Worm (Caenorhabditis elegans) whole organism, L4 larva: Measurements from ENCODE around the gene C50F4.9.

Source experiments
- D1046.2 ChIP-seq: fragments of 200-800 bp; sonication (Bioruptor generic); IDR thresholded peaks from 2 replicates; pipeline ENCODE4 v1.3.6; 2022; ENCODE audit warnings: missing genetic modification characterization, missing compliant biosample characterization
- F37D6.2 ChIP-seq: sonication (generic microtip); optimal IDR thresholded peaks from 2 replicates; lab custom pipeline; 2016; ENCODE audit warnings: mild to moderate bottlenecking, missing genetic modification characterization, missing compliant biosample characterization
- R02D3.7 ChIP-seq: fragments of 150-350 bp; sonication (generic microtip); optimal IDR thresholded peaks from 3 replicates; lab custom pipeline; 2014; ENCODE audit warnings: missing biosample characterization, missing genetic modification characterization
- T20F7.1 ChIP-seq: fragments of 200-800 bp; sonication (Bioruptor generic); optimal IDR thresholded peaks from 2 replicates; lab custom pipeline; 2018; ENCODE audit warnings: mild to moderate bottlenecking, missing genetic modification characterization, missing compliant biosample characterization
- T26A8.4 ChIP-seq: fragments of 200-800 bp; sonication (Bioruptor generic); IDR thresholded peaks from 2 replicates; pipeline ENCODE4 v1.3.6; 2022; ENCODE audit warnings: missing genetic modification characterization, missing compliant biosample characterization
- Y5F2A.4 ChIP-seq: fragments of 200-800 bp; sonication (Bioruptor generic); optimal IDR thresholded peaks from 2 replicates; lab custom pipeline; 2018; ENCODE audit warnings: mild to moderate bottlenecking, missing genetic modification characterization, missing compliant biosample characterization
- ZK546.5 ChIP-seq, 2 experiments: sonication (generic microtip); optimal IDR thresholded peaks; 2 replicates each; lab custom pipeline; 2017; ENCODE audit warnings: missing biosample characterization in 2 of 2, missing genetic modification characterization in 2 of 2
- arid-1 ChIP-seq: fragments of 200-800 bp; sonication (Bioruptor generic); conservative IDR thresholded peaks from 2 replicates; pipeline ENCODE4 v1.3.6; 2022; ENCODE audit warnings: missing genetic modification reagents, missing genetic modification characterization, missing compliant biosample characterization
- ceh-20 ChIP-seq: fragments of 200-800 bp; sonication (Bioruptor generic); IDR thresholded peaks from 2 replicates; pipeline ENCODE4 v1.3.6; 2022; ENCODE audit warnings: missing genetic modification reagents, missing genetic modification characterization, missing compliant biosample characterization
- ceh-28 ChIP-seq: fragments of 150-350 bp; optimal IDR thresholded peaks from 2 replicates; lab custom pipeline; 2014; ENCODE audit warnings: missing biosample characterization, missing genetic modification reagents, missing genetic modification characterization
- ceh-82 ChIP-seq: sonication (generic microtip); optimal IDR thresholded peaks from 2 replicates; lab custom pipeline; 2017; ENCODE audit warnings: missing biosample characterization, missing genetic modification characterization
- ces-1 ChIP-seq: fragments of 150-350 bp; sonication (generic microtip); optimal IDR thresholded peaks from 4 replicates; lab custom pipeline; 2014; ENCODE audit warnings: missing biosample characterization, missing genetic modification reagents, missing genetic modification characterization
- ctbp-1 ChIP-seq: fragments of 200-800 bp; sonication (Bioruptor generic); IDR thresholded peaks from 2 replicates; pipeline ENCODE4 v1.3.6; 2022; ENCODE audit warnings: missing genetic modification reagents, missing genetic modification characterization, missing compliant biosample characterization
- dmd-6 ChIP-seq: fragments of 200-800 bp; sonication (Bioruptor generic); IDR thresholded peaks from 2 replicates; pipeline ENCODE4 v1.3.6; 2022; ENCODE audit warnings: missing genetic modification reagents, missing genetic modification characterization, missing compliant biosample characterization
- dmd-8 ChIP-seq: fragments of 200-800 bp; sonication (Bioruptor generic); IDR thresholded peaks from 2 replicates; pipeline ENCODE4 v1.3.6; 2022; ENCODE audit warnings: missing genetic modification characterization, missing compliant biosample characterization
- dpl-1 ChIP-seq: fragments of 150-350 bp; optimal IDR thresholded peaks from 2 replicates; lab custom pipeline; 2014; ENCODE audit warnings: missing biosample characterization, missing genetic modification reagents, missing genetic modification characterization
- dve-1 ChIP-seq: sonication (generic microtip); optimal IDR thresholded peaks from 2 replicates; lab custom pipeline; 2017; ENCODE audit warnings: antibody characterized with exemption, mild to moderate bottlenecking, missing genetic modification characterization, missing compliant biosample characterization; ENCODE audit not compliant: insufficient read depth
- egl-27 ChIP-seq: sonication (generic microtip); optimal IDR thresholded peaks from 3 replicates; lab custom pipeline; 2017; ENCODE audit warnings: missing biosample characterization, missing genetic modification reagents, missing genetic modification characterization
- fos-1 ChIP-seq: fragments of 150-350 bp; optimal IDR thresholded peaks from 2 replicates; lab custom pipeline; 2014; ENCODE audit warnings: missing biosample characterization, missing genetic modification characterization
- hlh-11 ChIP-seq: fragments of 200-800 bp; sonication (Bioruptor generic); optimal IDR thresholded peaks from 2 replicates; lab custom pipeline; 2018; ENCODE audit warnings: mild to moderate bottlenecking, missing genetic modification characterization, missing compliant biosample characterization
- hlh-30 ChIP-seq: sonication (generic microtip); optimal IDR thresholded peaks from 2 replicates; lab custom pipeline; 2017; ENCODE audit warnings: antibody characterized with exemption, mild to moderate bottlenecking, missing genetic modification characterization, missing compliant biosample characterization; ENCODE audit not compliant: insufficient read depth
- lin-15B ChIP-seq: fragments of 150-350 bp; sonication (generic microtip); optimal IDR thresholded peaks from 3 replicates; lab custom pipeline; 2014; ENCODE audit warnings: missing biosample characterization, missing genetic modification characterization
- lin-38 ChIP-seq: fragments of 200-800 bp; sonication (Bioruptor generic); IDR thresholded peaks from 2 replicates; pipeline ENCODE4 v1.3.6; 2022; ENCODE audit warnings: missing genetic modification reagents, missing genetic modification characterization, missing compliant biosample characterization
- lsy-2 ChIP-seq, 2 experiments: fragments of 150-350 bp in 1 of 2; sonication (generic microtip) in 1 of 2; optimal IDR thresholded peaks; 2 replicates each; lab custom pipeline; 2014 to 2017; ENCODE audit warnings: missing biosample characterization in 2 of 2, missing genetic modification characterization in 2 of 2
- madf-9 ChIP-seq: fragments of 200-800 bp; sonication (Bioruptor generic); conservative IDR thresholded peaks from 2 replicates; pipeline ENCODE4 v1.3.6; 2022; ENCODE audit warnings: missing genetic modification reagents, missing genetic modification characterization, missing compliant biosample characterization
- mdl-1 ChIP-seq, 2 experiments: fragments of 150-350 bp in 1 of 2; sonication (generic microtip) in 1 of 2; optimal IDR thresholded peaks; 2 replicates each; lab custom pipeline; 2014 to 2017; ENCODE audit warnings: missing biosample characterization in 2 of 2, missing genetic modification characterization in 2 of 2
- mep-1 ChIP-seq: fragments of 150-350 bp; sonication (generic microtip); optimal IDR thresholded peaks from 3 replicates; lab custom pipeline; 2014; ENCODE audit warnings: missing biosample characterization, missing genetic modification characterization
- mxl-3 ChIP-seq: fragments of 200-800 bp; sonication (Bioruptor generic); optimal IDR thresholded peaks from 2 replicates; lab custom pipeline; 2018; ENCODE audit warnings: mild to moderate bottlenecking, missing genetic modification characterization, missing compliant biosample characterization
- nhr-237 ChIP-seq: sonication (generic microtip); optimal IDR thresholded peaks from 2 replicates; lab custom pipeline; 2017; ENCODE audit warnings: missing biosample characterization, missing genetic modification characterization
- nhr-25 ChIP-seq: sonication (generic microtip); optimal IDR thresholded peaks from 2 replicates; lab custom pipeline; 2017; ENCODE audit warnings: missing genetic modification characterization, mild to moderate bottlenecking, missing compliant biosample characterization, antibody characterized with exemption, moderate library complexity, borderline replicate concordance; ENCODE audit not compliant: insufficient read depth
- nhr-28 ChIP-seq: fragments of 150-350 bp; optimal IDR thresholded peaks from 2 replicates; lab custom pipeline; 2014; ENCODE audit warnings: missing biosample characterization, missing genetic modification characterization
- nhr-41 ChIP-seq: fragments of 200-800 bp; sonication (Bioruptor generic); IDR thresholded peaks from 2 replicates; pipeline ENCODE4 v1.3.6; 2022; ENCODE audit warnings: missing genetic modification reagents, missing genetic modification characterization, missing compliant biosample characterization
- nhr-42 ChIP-seq: fragments of 200-800 bp; sonication (Bioruptor generic); IDR thresholded peaks from 2 replicates; pipeline ENCODE4 v1.3.6; 2022; ENCODE audit warnings: missing genetic modification characterization, missing compliant biosample characterization
- nhr-48 ChIP-seq: sonication (generic microtip); optimal IDR thresholded peaks from 2 replicates; lab custom pipeline; 2016; ENCODE audit warnings: mild to moderate bottlenecking, missing genetic modification characterization, missing compliant biosample characterization
- nhr-6 ChIP-seq: fragments of 150-350 bp; optimal IDR thresholded peaks from 2 replicates; lab custom pipeline; 2014; ENCODE audit warnings: missing biosample characterization, missing genetic modification characterization
- nhr-76 ChIP-seq: fragments of 150-350 bp; optimal IDR thresholded peaks from 2 replicates; lab custom pipeline; 2014; ENCODE audit warnings: missing biosample characterization, missing genetic modification characterization
- nhr-77 ChIP-seq: fragments of 150-350 bp; optimal IDR thresholded peaks from 2 replicates; lab custom pipeline; 2014; ENCODE audit warnings: missing biosample characterization, missing genetic modification characterization
- php-3 ChIP-seq: fragments of 200-800 bp; sonication (Bioruptor generic); IDR thresholded peaks from 2 replicates; pipeline ENCODE4 v1.3.6; 2022; ENCODE audit warnings: missing genetic modification reagents, missing genetic modification characterization, missing compliant biosample characterization
- snpc-1.2 ChIP-seq: fragments of 200-800 bp; sonication (Bioruptor generic); IDR thresholded peaks from 2 replicates; pipeline ENCODE4 v1.3.6; 2022; ENCODE audit warnings: missing genetic modification reagents, missing genetic modification characterization, missing compliant biosample characterization
- snpc-4 ChIP-seq: fragments of 150-350 bp; optimal IDR thresholded peaks from 2 replicates; lab custom pipeline; 2014; ENCODE audit warnings: missing biosample characterization, missing genetic modification characterization
- spr-1 ChIP-seq: sonication (generic microtip); optimal IDR thresholded peaks from 2 replicates; lab custom pipeline; 2016; ENCODE audit warnings: mild to moderate bottlenecking, missing genetic modification characterization, missing compliant biosample characterization
- tag-97 ChIP-seq: fragments of 200-800 bp; sonication (Bioruptor generic); IDR thresholded peaks from 2 replicates; pipeline ENCODE4 v1.3.6; 2022; ENCODE audit warnings: missing genetic modification characterization, missing compliant biosample characterization
- tra-1 ChIP-seq: fragments of 200-800 bp; sonication (Bioruptor generic); IDR thresholded peaks from 2 replicates; pipeline ENCODE4 v1.3.6; 2022; ENCODE audit warnings: missing genetic modification reagents, missing genetic modification characterization, missing compliant biosample characterization
- unc-62 ChIP-seq, 3 experiments: fragments of 150-350 bp in 1 of 3; sonication (generic microtip); optimal IDR thresholded peaks in 2 of 3; peaks in 1 of 3; 1 replicate in 1 of 3; 2 replicates in 2 of 3; lab custom pipeline; 2014 to 2017; ENCODE audit warnings: missing biosample characterization in 3 of 3, missing genetic modification characterization in 3 of 3, missing genetic modification reagents in 3 of 3, missing genotype in 1 of 3
- vab-7 ChIP-seq: fragments of 200-800 bp; sonication (Bioruptor generic); IDR thresholded peaks from 2 replicates; pipeline ENCODE4 v1.3.6; 2022; ENCODE audit warnings: missing genetic modification reagents, missing genetic modification characterization, missing compliant biosample characterization
- zag-1 ChIP-seq: fragments of 150-350 bp; optimal IDR thresholded peaks from 2 replicates; lab custom pipeline; 2014; ENCODE audit warnings: missing biosample characterization, missing genetic modification characterization
- zfp-3 ChIP-seq: fragments of 200-800 bp; sonication (Bioruptor generic); conservative IDR thresholded peaks from 2 replicates; pipeline ENCODE4 v1.3.6; 2022; ENCODE audit warnings: missing genetic modification reagents, missing genetic modification characterization, missing compliant biosample characterization
- zip-11 ChIP-seq: fragments of 200-800 bp; sonication (Bioruptor generic); IDR thresholded peaks from 2 replicates; pipeline ENCODE4 v1.3.6; 2022; ENCODE audit warnings: missing genetic modification characterization, missing compliant biosample characterization

The C50F4.9 gene

ce11 chrV:9518832-9519231 lies 5.2 kb downstream of the C50F4.9 start, which contains the start of gene C50F4.8:
C50F4.8 (minus strand) TSS chrV:9518859.
- TF ChIP-seq ctbp-1, result no peak
- no peak for TF ChIP-seq dmd-8
- no peak for TF ChIP-seq nhr-237 (tag; lab: Kevin White, UChicago)
- no peak for TF ChIP-seq snpc-1.2 (GFP tag; lab: Robert Waterston, UW)
- no peak for TF ChIP-seq php-3 (GFP tag; lab: Robert Waterston, UW)
- no peak for TF ChIP-seq zfp-3 (GFP tag; lab: Robert Waterston, UW)
- TF ChIP-seq unc-62 (GFP tag; optimal IDR thresholded peaks at IDR 0.05 in 1 of 2; lab: Kevin White, UChicago), result peak in 1 of 2 experiments; percentile 35
- no peak for TF ChIP-seq unc-62 (tag; optimal IDR thresholded peaks at IDR 0.05; lab: Kevin White, UChicago)
- TF ChIP-seq F37D6.2 (tag; lab: Kevin White, UChicago), result no peak
- no peak for TF ChIP-seq mep-1 (tag; lab: Kevin White, UChicago)
- TF ChIP-seq ceh-82, result no peak
- TF ChIP-seq nhr-42 (GFP tag; lab: Robert Waterston, UW), result no peak
- TF ChIP-seq dve-1 (tag; lab: Kevin White, UChicago), result peak; percentile 24
- TF ChIP-seq ces-1, result no peak
- peak; percentile 39 for TF ChIP-seq nhr-28 (tag; lab: Kevin White, UChicago)
- TF ChIP-seq zag-1, result no peak
- no peak for TF ChIP-seq ZK546.5 (tag; optimal IDR thresholded peaks at IDR 0.05; lab: Kevin White, UChicago)
- no peak for TF ChIP-seq snpc-4 (tag; lab: Kevin White, UChicago)
- TF ChIP-seq tag-97, result no peak
- TF ChIP-seq ceh-28 (tag; lab: Kevin White, UChicago), result no peak
- TF ChIP-seq dpl-1, result no peak
- no peak for TF ChIP-seq spr-1
- TF ChIP-seq lin-38, result no peak
- no peak for TF ChIP-seq tra-1
- TF ChIP-seq Y5F2A.4 (GFP tag; lab: Kevin White, UChicago), result no peak
- no peak for TF ChIP-seq hlh-11
- no peak for TF ChIP-seq zip-11 (GFP tag; lab: Robert Waterston, UW)

ce11 chrV:9516280-9516679 lies 7.7 kb downstream of the C50F4.9 start:
- TF ChIP-seq dmd-6 (GFP tag; lab: Robert Waterston, UW), result peak; percentile 84
- TF ChIP-seq nhr-48 (tag; lab: Kevin White, UChicago), result peak; percentile 49
- peak; percentile 46 for TF ChIP-seq nhr-6 (tag; lab: Kevin White, UChicago)
- TF ChIP-seq vab-7, result no peak
- peak; percentile 46 for TF ChIP-seq nhr-25
- TF ChIP-seq T26A8.4 (GFP tag; lab: Robert Waterston, UW), result no peak
- TF ChIP-seq arid-1 (GFP tag; lab: Robert Waterston, UW), result no peak
- peak; percentile 64 for TF ChIP-seq hlh-11
- TF ChIP-seq ceh-20 (GFP tag; lab: Robert Waterston, UW), result peak; percentile 69; the same call in 1 of the 2 replicates
- TF ChIP-seq lsy-2 (tag; optimal IDR thresholded peaks at IDR 0.05; lab: Kevin White, UChicago), result peak in 1 of 2 experiments; percentile 52
- TF ChIP-seq lin-38, result no peak
- peak; percentile 97 for TF ChIP-seq nhr-28 (tag; lab: Kevin White, UChicago)
- peak; percentile 83 for TF ChIP-seq hlh-30 (tag; lab: Kevin White, UChicago)
- no peak for TF ChIP-seq nhr-41 (GFP tag; lab: Robert Waterston, UW)
- no peak for TF ChIP-seq D1046.2
- TF ChIP-seq T20F7.1 (GFP tag; lab: Kevin White, UChicago), result peak; percentile 3
- peak; percentile 42 for TF ChIP-seq mep-1 (tag; lab: Kevin White, UChicago)
- TF ChIP-seq nhr-76 (tag; lab: Kevin White, UChicago), result peak; percentile 12
- TF ChIP-seq nhr-77 (tag; lab: Kevin White, UChicago), result peak; percentile 34
- no peak for TF ChIP-seq egl-27
- TF ChIP-seq mdl-1 (tag; optimal IDR thresholded peaks at IDR 0.05; lab: Kevin White, UChicago), result peak in 1 of 2 experiments; percentile 65
- TF ChIP-seq snpc-4 (tag; lab: Kevin White, UChicago), result no peak
- TF ChIP-seq unc-62 (GFP tag; optimal IDR thresholded peaks at IDR 0.05 in 1 of 2; lab: Kevin White, UChicago), result peak in 1 of 2 experiments; percentile 99
- no peak for TF ChIP-seq unc-62 (tag; optimal IDR thresholded peaks at IDR 0.05; lab: Kevin White, UChicago)
- TF ChIP-seq R02D3.7 (tag; lab: Kevin White, UChicago), result no peak
- TF ChIP-seq madf-9 (GFP tag; lab: Robert Waterston, UW), result no peak
- no peak for TF ChIP-seq lin-15B (tag; lab: Kevin White, UChicago)
- TF ChIP-seq dve-1 (tag; lab: Kevin White, UChicago), result peak; percentile 82
- peak; percentile 69 for TF ChIP-seq mxl-3 (GFP tag; lab: Kevin White, UChicago)
- no peak for TF ChIP-seq ctbp-1
- no peak for TF ChIP-seq fos-1 (tag; lab: Kevin White, UChicago)
